Worm (Caenorhabditis elegans) whole organism, early embryonic: ENCODE results near the gene srz-69.

ENCODE experiments used
- B0310.2 ChIP-seq: sonication (generic microtip); optimal IDR thresholded peaks from 2 replicates; lab custom pipeline; 2016; ENCODE audit warnings: mild to moderate bottlenecking, missing genetic modification characterization, missing compliant biosample characterization
- F13C5.2 ChIP-seq: sonication (generic microtip); optimal IDR thresholded peaks from 2 replicates; lab custom pipeline; 2017; ENCODE audit warnings: mild to moderate bottlenecking, missing genetic modification characterization, inconsistent platforms, missing compliant biosample characterization
- aly-1 ChIP-seq: sonication (generic microtip); optimal IDR thresholded peaks from 2 replicates; lab custom pipeline; 2016; ENCODE audit warnings: missing genetic modification characterization, missing compliant biosample characterization
- ama-1 ChIP-seq: fragments of 150-350 bp; optimal IDR thresholded peaks from 2 replicates; lab custom pipeline; 2014
- ets-7 ChIP-seq: sonication (generic microtip); optimal IDR thresholded peaks from 2 replicates; lab custom pipeline; 2016; ENCODE audit warnings: missing genotype, missing genetic modification characterization, missing compliant biosample characterization
- flt-1 ChIP-seq: fragments of 200-800 bp; sonication (Bioruptor generic); IDR thresholded peaks from 2 replicates; pipeline ENCODE4 v1.3.6; 2022; ENCODE audit warnings: missing genetic modification characterization, missing compliant biosample characterization
- hmbx-1 ChIP-seq: sonication (generic microtip); optimal IDR thresholded peaks from 2 replicates; lab custom pipeline; 2016; ENCODE audit warnings: mild to moderate bottlenecking, missing genetic modification characterization, missing compliant biosample characterization
- scrt-1 ChIP-seq: fragments of 200-800 bp; sonication (Bioruptor generic); IDR thresholded peaks from 2 replicates; pipeline ENCODE4 v1.3.6; 2022; ENCODE audit warnings: missing genetic modification characterization, missing compliant biosample characterization

DNA sequence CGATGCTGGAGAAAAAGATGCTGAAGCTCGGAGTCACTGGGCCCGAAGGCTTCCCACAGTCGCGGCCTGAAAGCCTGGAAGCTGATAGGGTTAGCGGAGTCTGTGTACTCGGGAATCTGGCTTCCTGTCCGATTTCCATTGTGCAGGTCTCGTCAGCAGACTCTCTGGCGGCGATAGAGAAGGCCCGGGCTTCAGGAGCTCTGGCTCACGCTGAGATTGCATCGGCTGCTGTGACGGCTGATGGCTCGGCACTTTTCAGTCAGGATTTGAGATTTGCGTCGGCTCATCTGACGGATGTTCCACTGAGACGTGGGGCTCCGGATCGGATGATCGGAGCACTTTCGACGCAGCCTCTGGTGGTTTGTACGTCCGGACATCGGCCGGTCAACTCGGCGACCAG, 46.4 kb upstream of the srz-69 start:
- TF ChIP-seq aly-1 (tag; lab: Kevin White, UChicago) (no peak), ets-7 (no peak), flt-1 (GFP tag; lab: Robert Waterston, UW) (no peak), hmbx-1 (no peak), ama-1 (lab: Kevin White, UChicago) (no peak), scrt-1 (GFP tag; lab: Robert Waterston, UW) (0 out of 2 replicates have a peak, but pooled peaks have one; percentile 29), B0310.2 (no peak), F13C5.2 (no peak)
